Fruit fly (Drosophila melanogaster) whole organism, adult: ENCODE results near the gene CG14110.

ENCODE experiments used
- CG11617 ChIP-seq: fragments of 200-800 bp; sonication (Bioruptor generic); optimal IDR thresholded peaks from 2 replicates; lab custom pipeline; 2017; ENCODE audit warnings: mild to moderate bottlenecking, missing biosample characterization, missing genetic modification reagents, missing genetic modification characterization
- CG12768 ChIP-seq: fragments of 200-800 bp; sonication (Bioruptor generic); optimal IDR thresholded peaks from 2 replicates; lab custom pipeline; 2017; ENCODE audit warnings: missing biosample characterization, missing genetic modification characterization, mild to moderate bottlenecking, moderate library complexity, missing genetic modification reagents
- CG14711 ChIP-seq: fragments of 200-800 bp; sonication (Bioruptor generic); optimal IDR thresholded peaks from 2 replicates; lab custom pipeline; 2018; ENCODE audit warnings: missing biosample characterization, mild to moderate bottlenecking, missing genetic modification characterization, moderate library complexity
- CG1620 ChIP-seq: fragments of 200-800 bp; sonication (Bioruptor generic); optimal IDR thresholded peaks from 2 replicates; lab custom pipeline; 2016; ENCODE audit warnings: missing biosample characterization, missing genetic modification characterization
- CG33017 ChIP-seq: fragments of 200-800 bp; sonication (Bioruptor generic); optimal IDR thresholded peaks from 2 replicates; lab custom pipeline; 2018; ENCODE audit warnings: missing biosample characterization, mild to moderate bottlenecking, missing genetic modification characterization, moderate library complexity
- CG5204 ChIP-seq: fragments of 200-800 bp; sonication (Bioruptor generic); optimal IDR thresholded peaks from 2 replicates; lab custom pipeline; 2016; ENCODE audit warnings: missing biosample characterization, missing genetic modification characterization
- CG7045 ChIP-seq: fragments of 200-800 bp; sonication (Bioruptor generic); optimal IDR thresholded peaks from 2 replicates; lab custom pipeline; 2017; ENCODE audit warnings: missing biosample characterization, mild to moderate bottlenecking, missing genetic modification characterization
- CG7101 ChIP-seq: fragments of 200-800 bp; sonication (Bioruptor generic); optimal IDR thresholded peaks from 2 replicates; lab custom pipeline; 2018; ENCODE audit warnings: missing biosample characterization, mild to moderate bottlenecking, missing genetic modification characterization, moderate library complexity
- Clk ChIP-seq: fragments of 200-800 bp; sonication (Bioruptor generic); optimal IDR thresholded peaks from 2 replicates; lab custom pipeline; 2017; ENCODE audit warnings: missing biosample characterization, missing genetic modification characterization
- Crg-1 ChIP-seq: fragments of 200-800 bp; sonication (Bioruptor generic); optimal IDR thresholded peaks from 2 replicates; lab custom pipeline; 2016; ENCODE audit warnings: missing biosample characterization, missing genetic modification characterization
- Hr96 ChIP-seq: fragments of 200-800 bp; sonication (Bioruptor generic); optimal IDR thresholded peaks from 2 replicates; lab custom pipeline; 2016; ENCODE audit warnings: missing biosample characterization, missing genetic modification characterization
- Mnt ChIP-seq: fragments of 200-800 bp; sonication (Bioruptor generic); optimal IDR thresholded peaks from 2 replicates; lab custom pipeline; 2016; ENCODE audit warnings: missing biosample characterization, mild to moderate bottlenecking, missing genetic modification characterization
- bab1 ChIP-seq: fragments of 200-800 bp; sonication (Bioruptor generic); optimal IDR thresholded peaks from 3 replicates; lab custom pipeline; 2019; ENCODE audit warnings: missing biosample characterization, mild to moderate bottlenecking, missing genetic modification characterization, moderate library complexity
- cic ChIP-seq: fragments of 200-800 bp; sonication (Bioruptor generic); optimal IDR thresholded peaks from 2 replicates; lab custom pipeline; 2017; ENCODE audit warnings: missing biosample characterization, mild to moderate bottlenecking, missing genetic modification characterization, moderate library complexity
- cnc ChIP-seq, 2 experiments: fragments of >200 bp; optimal IDR thresholded peaks; 2 replicates each; lab custom pipeline; 2017
- kay ChIP-seq: fragments of 200-800 bp; sonication (Bioruptor generic); peaks from one replicate; lab custom pipeline; 2016; ENCODE audit warnings: missing biosample characterization, missing genetic modification characterization, borderline replicate concordance
- ovo ChIP-seq: fragments of 200-800 bp; sonication (Bioruptor generic); optimal IDR thresholded peaks from 2 replicates; lab custom pipeline; 2016; ENCODE audit warnings: missing biosample characterization, missing genetic modification characterization
- pad ChIP-seq: fragments of 200-800 bp; sonication (Bioruptor generic); optimal IDR thresholded peaks from 3 replicates; lab custom pipeline; 2017; ENCODE audit warnings: missing biosample characterization, missing genetic modification characterization, mild to moderate bottlenecking, moderate library complexity, missing genetic modification reagents
- tj ChIP-seq: fragments of 200-800 bp; sonication (Bioruptor generic); optimal IDR thresholded peaks from 3 replicates; lab custom pipeline; 2017; ENCODE audit warnings: missing biosample characterization, mild to moderate bottlenecking, missing genetic modification characterization, moderate library complexity
- toe ChIP-seq: fragments of 200-800 bp; sonication (Bioruptor generic); optimal IDR thresholded peaks from 2 replicates; lab custom pipeline; 2016; ENCODE audit warnings: missing biosample characterization, missing genetic modification characterization

Gene CG14110

DNA sequence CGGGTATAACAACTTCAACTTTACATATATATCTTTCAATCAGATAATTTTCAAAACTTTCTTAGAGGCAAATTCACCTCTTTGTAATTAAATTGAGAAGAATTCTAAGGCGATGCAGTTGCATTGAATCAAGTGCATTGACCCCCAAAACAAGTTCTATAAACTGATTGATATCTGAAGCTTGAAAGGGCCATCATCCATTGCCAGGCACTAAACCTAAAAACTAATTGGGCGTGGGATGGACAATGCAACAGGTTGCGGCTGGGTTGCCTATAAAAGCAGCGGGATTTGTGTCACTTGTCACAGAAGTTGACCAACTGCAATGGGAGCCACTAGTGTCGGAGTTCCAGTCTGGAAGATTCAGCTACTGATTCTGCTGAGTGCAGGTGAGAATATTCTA, at the start of gene CG14110:
TSS of gene CG14110 (plus strand) at position 301 of the 400 bp plus-strand sequence.
- TF ChIP-seq CG7045 (GFP tag; lab: Kevin White, UChicago), result no peak

DNA sequence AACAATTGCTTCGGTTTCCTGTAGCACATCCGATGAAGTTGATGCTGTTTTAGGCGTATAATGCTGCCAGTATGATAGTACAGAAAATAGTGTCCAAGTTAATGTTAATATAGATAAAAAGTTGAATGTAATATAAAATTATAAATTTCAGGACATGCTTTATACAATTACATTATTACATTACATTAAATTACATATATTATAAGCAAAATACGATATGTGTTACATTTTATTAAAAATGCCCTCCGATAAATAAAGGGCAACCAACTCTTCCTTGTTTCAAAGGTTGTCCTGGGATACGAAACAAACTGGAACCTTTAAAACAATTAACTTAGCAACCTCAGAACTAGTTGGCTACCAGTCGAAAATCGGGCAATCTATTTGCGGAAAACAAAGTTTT, 35.9 kb upstream of the CG14110 start, which contains the start of gene CG17687:
TSS of gene CG17687 (plus strand) at position 301 of the 400 bp plus-strand sequence.
- TF ChIP-seq cic (GFP tag; lab: Kevin White, UChicago) (no peak), Crg-1 (GFP tag; lab: Kevin White, UChicago) (no peak), Hr96 (no peak), cnc (optimal IDR thresholded peaks at IDR 0.05; lab: Kevin White, UChicago) (no peak), CG7045 (GFP tag; lab: Kevin White, UChicago) (no peak), Mnt (GFP tag; lab: Kevin White, UChicago) (no peak), toe (GFP tag; lab: Kevin White, UChicago) (no peak), CG7101 (tag; lab: Kevin White, UChicago) (no peak), ovo (no peak), CG12768 (GFP tag; lab: Kevin White, UChicago) (no peak), tj (GFP tag; lab: Kevin White, UChicago) (no peak), CG33017 (no peak), bab1 (GFP tag; lab: Kevin White, UChicago) (no peak), CG1620 (no peak), CG5204 (GFP tag; lab: Kevin White, UChicago) (no peak), CG14711 (tag; lab: Kevin White, UChicago) (no peak), CG11617 (GFP tag; lab: Kevin White, UChicago) (no peak), Clk (GFP tag; lab: Kevin White, UChicago) (no peak), kay (no peak)

DNA sequence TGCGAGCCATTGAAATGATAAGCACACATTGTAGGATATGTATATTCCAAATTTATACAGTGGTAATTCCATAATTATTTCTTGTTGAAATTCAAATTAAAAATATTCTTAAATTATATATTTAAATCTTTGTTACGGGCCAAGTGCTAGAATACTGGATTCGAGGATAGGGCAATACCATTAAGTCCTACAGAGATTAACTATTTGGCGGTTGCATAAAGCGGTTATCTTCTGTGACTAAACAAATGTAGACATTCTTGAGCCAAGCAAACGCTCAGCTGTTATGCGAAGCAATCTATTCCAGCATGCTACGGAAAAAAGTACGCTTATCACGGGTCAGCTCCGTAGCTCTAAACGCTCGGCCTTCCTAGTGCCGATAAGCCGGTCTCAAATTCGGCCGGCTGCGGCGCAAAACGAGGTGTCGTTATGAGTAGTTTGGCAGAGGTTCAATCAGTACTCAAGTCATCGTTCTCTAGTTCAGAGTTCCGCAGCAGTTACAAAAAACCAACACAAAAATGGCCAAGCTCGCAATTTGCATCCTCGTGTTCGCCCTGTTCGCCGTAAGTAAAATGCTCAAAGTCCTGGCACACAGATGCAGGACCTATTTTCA, 28.4 kb upstream of the CG14110 start, which contains the start of gene Nplp2:
TSS of gene Nplp2 (plus strand) at position 293 of the 610 bp plus-strand sequence.
- TF ChIP-seq CG12768 (GFP tag; lab: Kevin White, UChicago), result peak; percentile 20
- TF ChIP-seq kay, result peak; percentile 9
- peak; percentile 79 for TF ChIP-seq CG7101 (tag; lab: Kevin White, UChicago)
- TF ChIP-seq toe (GFP tag; lab: Kevin White, UChicago), result peak; percentile 13
- no peak for TF ChIP-seq CG11617 (GFP tag; lab: Kevin White, UChicago)
- TF ChIP-seq CG14711 (tag; lab: Kevin White, UChicago), result peak; percentile 42
- no peak for TF ChIP-seq ovo
- peak; percentile 72 for TF ChIP-seq CG33017

dm6 chr3L:13377657-13378056, 6.9 kb upstream of the CG14110 start, which contains the start of gene CG14111:
CG14111 (plus strand) TSS chr3L:13377957.
- TF ChIP-seq Hr96 (no peak), CG11617 (GFP tag; lab: Kevin White, UChicago) (no peak), cic (GFP tag; lab: Kevin White, UChicago) (no peak), tj (GFP tag; lab: Kevin White, UChicago) (no peak), Clk (GFP tag; lab: Kevin White, UChicago) (no peak), cnc (optimal IDR thresholded peaks at IDR 0.05; lab: Kevin White, UChicago) (no peak), CG12768 (GFP tag; lab: Kevin White, UChicago) (no peak), Crg-1 (GFP tag; lab: Kevin White, UChicago) (no peak), CG1620 (no peak), kay (no peak), bab1 (GFP tag; lab: Kevin White, UChicago) (no peak), CG14711 (tag; lab: Kevin White, UChicago) (no peak), CG7045 (GFP tag; lab: Kevin White, UChicago) (no peak), Mnt (GFP tag; lab: Kevin White, UChicago) (no peak), CG5204 (GFP tag; lab: Kevin White, UChicago) (no peak), CG7101 (tag; lab: Kevin White, UChicago) (no peak), CG33017 (no peak), pad (GFP tag; lab: Kevin White, UChicago) (no peak)

dm6 chr3L:13378202-13378601, 6.4 kb upstream of the CG14110 start, which contains the start of gene SNCF:
SNCF (plus strand) TSS chr3L:13378583.
- no peak for TF ChIP-seq CG5204 (GFP tag; lab: Kevin White, UChicago)
- no peak for TF ChIP-seq cnc (optimal IDR thresholded peaks at IDR 0.05; lab: Kevin White, UChicago)
- no peak for TF ChIP-seq Clk (GFP tag; lab: Kevin White, UChicago)
- TF ChIP-seq Hr96, result no peak
- no peak for TF ChIP-seq kay
- TF ChIP-seq CG7045 (GFP tag; lab: Kevin White, UChicago), result no peak
- no peak for TF ChIP-seq CG7101 (tag; lab: Kevin White, UChicago)
- no peak for TF ChIP-seq CG12768 (GFP tag; lab: Kevin White, UChicago)
- TF ChIP-seq tj (GFP tag; lab: Kevin White, UChicago), result no peak
- no peak for TF ChIP-seq bab1 (GFP tag; lab: Kevin White, UChicago)
- no peak for TF ChIP-seq CG1620
- no peak for TF ChIP-seq pad (GFP tag; lab: Kevin White, UChicago)
- no peak for TF ChIP-seq Crg-1 (GFP tag; lab: Kevin White, UChicago)

DNA sequence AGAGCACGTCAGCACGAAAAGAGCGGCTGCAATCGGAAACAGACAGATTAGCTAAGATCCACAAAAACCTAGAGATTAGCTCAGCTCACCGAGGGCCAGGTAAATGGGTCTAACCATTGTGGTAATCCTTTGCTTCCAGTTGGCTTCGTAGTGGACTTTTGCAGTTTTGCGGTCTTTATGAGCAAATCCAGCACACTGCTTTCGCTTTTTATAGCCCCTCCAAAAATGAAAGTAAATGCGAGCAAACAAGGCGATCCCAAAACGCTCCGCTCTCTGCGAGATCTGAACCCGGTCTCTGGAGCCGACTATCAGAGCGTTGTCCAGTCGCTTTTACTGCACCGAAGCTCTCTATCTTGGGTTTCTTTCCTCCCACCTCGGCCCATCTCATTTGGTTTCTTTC, 3.4 kb upstream of the CG14110 start, which contains the start of gene CG14107:
TSS of gene CG14107 (minus strand) at position 187 of the 400 bp plus-strand sequence.
- TF ChIP-seq cic (GFP tag; lab: Kevin White, UChicago) (no peak), kay (no peak), CG33017 (no peak), tj (GFP tag; lab: Kevin White, UChicago) (no peak), CG5204 (GFP tag; lab: Kevin White, UChicago) (no peak), CG7045 (GFP tag; lab: Kevin White, UChicago) (no peak), Clk (GFP tag; lab: Kevin White, UChicago) (no peak), CG14711 (tag; lab: Kevin White, UChicago) (no peak), CG7101 (tag; lab: Kevin White, UChicago) (no peak), toe (GFP tag; lab: Kevin White, UChicago) (no peak), CG11617 (GFP tag; lab: Kevin White, UChicago) (no peak), CG12768 (GFP tag; lab: Kevin White, UChicago) (no peak), Hr96 (no peak), Mnt (GFP tag; lab: Kevin White, UChicago) (no peak), bab1 (GFP tag; lab: Kevin White, UChicago) (no peak)
